Fruit fly (Drosophila melanogaster) whole organism, embryonic: ENCODE data around the gene fok.

Experiments used
- CG1024 ChIP-seq: fragments of 200-800 bp; sonication (Bioruptor generic); IDR thresholded peaks from 2 replicates; pipeline ENCODE4 v1.3.6; 2022; ENCODE audit warnings: missing biosample characterization, missing genetic modification characterization
- CG10321 ChIP-seq: fragments of 200-800 bp; sonication (Bioruptor generic); IDR thresholded peaks from 2 replicates; pipeline ENCODE4 v1.3.6; 2022; ENCODE audit warnings: missing biosample characterization, missing genetic modification characterization
- CG12104 ChIP-seq: fragments of 200-800 bp; sonication (Bioruptor generic); optimal IDR thresholded peaks from 3 replicates; lab custom pipeline; 2016; ENCODE audit warnings: missing biosample characterization, missing genetic modification characterization
- CG12155 ChIP-seq: fragments of 200-800 bp; sonication (Bioruptor generic); optimal IDR thresholded peaks from 3 replicates; lab custom pipeline; 2016; ENCODE audit warnings: missing biosample characterization, missing genetic modification characterization
- CG12299 ChIP-seq: fragments of 200-800 bp; sonication (Bioruptor generic); optimal IDR thresholded peaks from 2 replicates; lab custom pipeline; 2018; ENCODE audit warnings: missing biosample characterization, mild to moderate bottlenecking, missing genetic modification characterization
- CG14050 ChIP-seq: fragments of 200-800 bp; sonication (Bioruptor generic); IDR thresholded peaks from 3 replicates; pipeline ENCODE4 v1.3.6; 2022; ENCODE audit warnings: missing biosample characterization, missing genetic modification characterization
- CG14441 ChIP-seq: fragments of 200-800 bp; sonication (Bioruptor generic); IDR thresholded peaks from 2 replicates; pipeline ENCODE4 v1.3.6; 2022; ENCODE audit warnings: missing biosample characterization, missing genetic modification characterization
- CG15073 ChIP-seq: fragments of 200-800 bp; sonication (Bioruptor generic); optimal IDR thresholded peaks from 2 replicates; lab custom pipeline; 2016; ENCODE audit warnings: missing biosample characterization, missing genetic modification characterization
- CG2129 ChIP-seq: fragments of 200-800 bp; sonication (Bioruptor generic); IDR thresholded peaks from 2 replicates; pipeline ENCODE4 v1.3.6; 2022; ENCODE audit warnings: missing biosample characterization, missing genetic modification characterization; ENCODE audit not compliant: partially characterized antibody
- CG30020 ChIP-seq: fragments of 200-800 bp; optimal IDR thresholded peaks from 2 replicates; lab custom pipeline; 2019; ENCODE audit warnings: missing biosample characterization, mild to moderate bottlenecking, missing genetic modification characterization, moderate library complexity
- CG30403 ChIP-seq: fragments of 200-800 bp; sonication (Bioruptor generic); optimal IDR thresholded peaks from 3 replicates; lab custom pipeline; 2016; ENCODE audit warnings: missing biosample characterization, missing genetic modification characterization
- CG30431 ChIP-seq: fragments of 200-800 bp; sonication (Bioruptor generic); optimal IDR thresholded peaks from 2 replicates; lab custom pipeline; 2017; ENCODE audit warnings: missing biosample characterization, missing genetic modification characterization
- CG32772 ChIP-seq: fragments of 200-800 bp; sonication (Bioruptor generic); IDR thresholded peaks from 2 replicates; pipeline ENCODE4 v1.3.6; 2022; ENCODE audit warnings: missing biosample characterization, missing genetic modification characterization
- CG34376 ChIP-seq: fragments of 200-800 bp; sonication (Bioruptor generic); optimal IDR thresholded peaks from 2 replicates; lab custom pipeline; 2018; ENCODE audit warnings: missing biosample characterization, mild to moderate bottlenecking, missing genetic modification characterization
- CG3838 ChIP-seq: fragments of 200-800 bp; sonication (Bioruptor generic); optimal IDR thresholded peaks from 3 replicates; lab custom pipeline; 2016; ENCODE audit warnings: missing biosample characterization, missing genetic modification characterization
- CG43689 ChIP-seq: fragments of 200-800 bp; sonication (Bioruptor generic); IDR thresholded peaks from 2 replicates; pipeline ENCODE4 v1.3.6; 2022; ENCODE audit warnings: missing biosample characterization, missing genetic modification characterization
- CG6683 ChIP-seq: fragments of 200-800 bp; sonication (Bioruptor generic); optimal IDR thresholded peaks from 2 replicates; lab custom pipeline; 2017; ENCODE audit warnings: missing biosample characterization, mild to moderate bottlenecking, missing genetic modification characterization, missing genetic modification reagents
- CG7556 ChIP-seq: fragments of 200-800 bp; sonication (Bioruptor generic); optimal IDR thresholded peaks from 2 replicates; lab custom pipeline; 2017; ENCODE audit warnings: missing biosample characterization, mild to moderate bottlenecking, missing genetic modification characterization
- CG8089 ChIP-seq: fragments of 200-800 bp; sonication (Bioruptor generic); optimal IDR thresholded peaks from 3 replicates; lab custom pipeline; 2016; ENCODE audit warnings: missing biosample characterization, missing genetic modification characterization
- CG9727 ChIP-seq: fragments of 200-800 bp; sonication (Bioruptor generic); optimal IDR thresholded peaks from 3 replicates; lab custom pipeline; 2017; ENCODE audit warnings: missing biosample characterization, mild to moderate bottlenecking, missing genetic modification characterization
- Doc2 ChIP-seq: fragments of 200-800 bp; sonication (Bioruptor generic); IDR thresholded peaks from 2 replicates; pipeline ENCODE4 v1.3.6; 2022; ENCODE audit warnings: missing biosample characterization, missing genetic modification characterization
- E2f1 ChIP-seq: fragments of 200-800 bp; sonication (Bioruptor generic); IDR thresholded peaks from 2 replicates; pipeline ENCODE4 v1.3.6; 2022; ENCODE audit warnings: missing biosample characterization, missing genetic modification characterization
- HLH4C ChIP-seq: fragments of 200-800 bp; sonication (Bioruptor generic); IDR thresholded peaks from 3 replicates; pipeline ENCODE4 v1.3.6; 2022; ENCODE audit warnings: missing biosample characterization, missing genetic modification characterization; ENCODE audit not compliant: partially characterized antibody
- Hr51 ChIP-seq, 2 experiments: fragments of 200-800 bp; sonication (Bioruptor generic); optimal IDR thresholded peaks; 2 replicates in 1 of 2; 3 replicates in 1 of 2; lab custom pipeline; 2016 to 2018; ENCODE audit warnings: missing biosample characterization in 2 of 2, missing genetic modification characterization in 2 of 2, mild to moderate bottlenecking in 1 of 2, moderate library complexity in 1 of 2
- MTF-1 ChIP-seq: fragments of 200-800 bp; sonication (Bioruptor generic); optimal IDR thresholded peaks from 2 replicates; lab custom pipeline; 2018; ENCODE audit warnings: missing biosample characterization, mild to moderate bottlenecking, missing genetic modification characterization, borderline replicate concordance
- Rfx ChIP-seq: fragments of 200-800 bp; sonication (Bioruptor generic); IDR thresholded peaks from 2 replicates; pipeline ENCODE4 v1.3.6; 2022; ENCODE audit warnings: missing biosample characterization, missing genetic modification characterization
- Rx ChIP-seq: fragments of 200-800 bp; sonication (Bioruptor generic); IDR thresholded peaks from 2 replicates; pipeline ENCODE4 v1.3.6; 2022; ENCODE audit warnings: missing biosample characterization, missing genetic modification characterization
- Side ChIP-seq: fragments of 200-800 bp; sonication (Bioruptor generic); optimal IDR thresholded peaks from 2 replicates; lab custom pipeline; 2016; ENCODE audit warnings: missing biosample characterization, missing genetic modification characterization
- Ssrp ChIP-seq: fragments of 200-800 bp; sonication (Bioruptor generic); optimal IDR thresholded peaks from 2 replicates; lab custom pipeline; 2018; ENCODE audit warnings: missing biosample characterization, mild to moderate bottlenecking, missing genetic modification characterization, moderate library complexity
- Taf1 ChIP-seq: fragments of 200-800 bp; sonication (Bioruptor generic); IDR thresholded peaks from 2 replicates; pipeline ENCODE4 v1.3.6; 2022; ENCODE audit warnings: missing biosample characterization, missing genetic modification characterization
- chinmo ChIP-seq: fragments of 200-800 bp; sonication (Bioruptor generic); IDR thresholded peaks from 4 replicates; pipeline ENCODE4 v1.3.6; 2022; ENCODE audit warnings: missing biosample characterization, missing genetic modification characterization; ENCODE audit not compliant: partially characterized antibody
- crol ChIP-seq: fragments of 200-800 bp; sonication (Bioruptor generic); IDR thresholded peaks from 2 replicates; pipeline ENCODE4 v1.3.6; 2022; ENCODE audit warnings: missing biosample characterization, missing genetic modification characterization
- dpn ChIP-seq, 2 experiments: fragments of 200-800 bp; sonication (Bioruptor generic); optimal IDR thresholded peaks; 3 replicates each; lab custom pipeline; 2016; ENCODE audit warnings: missing biosample characterization in 2 of 2, missing genetic modification characterization in 2 of 2
- dysf ChIP-seq: fragments of 200-800 bp; sonication (Bioruptor generic); IDR thresholded peaks from 3 replicates; pipeline ENCODE4 v1.3.6; 2022; ENCODE audit warnings: missing biosample characterization, missing genetic modification characterization
- exex ChIP-seq: fragments of 200-800 bp; sonication (Bioruptor generic); optimal IDR thresholded peaks from 4 replicates; lab custom pipeline; 2018; ENCODE audit warnings: missing biosample characterization, mild to moderate bottlenecking, missing genetic modification characterization, moderate library complexity
- fd3F ChIP-seq: fragments of 200-800 bp; sonication (Bioruptor generic); optimal IDR thresholded peaks from 2 replicates; lab custom pipeline; 2018; ENCODE audit warnings: missing biosample characterization, mild to moderate bottlenecking, missing genetic modification characterization, moderate library complexity
- hkb ChIP-seq, 2 experiments: fragments of 200-800 bp in 1 of 2; fragments of >200 bp in 1 of 2; sonication (Bioruptor generic) in 1 of 2; IDR thresholded peaks in 1 of 2; optimal IDR thresholded peaks in 1 of 2; 2 replicates each; pipeline versions ENCODE4 v1.3.6 to Lab custom; 2017 to 2022; ENCODE audit warnings: missing biosample characterization in 1 of 2, missing genetic modification characterization in 1 of 2
- jumu ChIP-seq: fragments of 200-800 bp; sonication (Bioruptor generic); optimal IDR thresholded peaks from 3 replicates; lab custom pipeline; 2016; ENCODE audit warnings: missing biosample characterization, missing genetic modification characterization
- knrl ChIP-seq: fragments of 200-800 bp; sonication (Bioruptor generic); IDR thresholded peaks from 3 replicates; pipeline ENCODE4 v1.3.6; 2022; ENCODE audit warnings: missing biosample characterization, missing genetic modification characterization; ENCODE audit not compliant: partially characterized antibody
- maf-S ChIP-seq: fragments of 200-800 bp; sonication (Bioruptor generic); optimal IDR thresholded peaks from 2 replicates; lab custom pipeline; 2016; ENCODE audit warnings: missing biosample characterization, missing genetic modification characterization
- odd ChIP-seq: fragments of 200-800 bp; sonication (Bioruptor generic); optimal IDR thresholded peaks from 2 replicates; lab custom pipeline; 2017; ENCODE audit warnings: missing biosample characterization, mild to moderate bottlenecking, missing genetic modification characterization
- ssp ChIP-seq: fragments of 200-800 bp; sonication (Bioruptor generic); IDR thresholded peaks from 2 replicates; pipeline ENCODE4 v1.3.6; 2022; ENCODE audit warnings: missing biosample characterization, missing genetic modification characterization
- stwl ChIP-seq: fragments of 200-800 bp; sonication (Bioruptor generic); optimal IDR thresholded peaks from 3 replicates; lab custom pipeline; 2018; ENCODE audit warnings: missing biosample characterization, mild to moderate bottlenecking, missing genetic modification characterization, moderate library complexity
- wek ChIP-seq: fragments of 200-800 bp; sonication (Bioruptor generic); optimal IDR thresholded peaks from 3 replicates; lab custom pipeline; 2018; ENCODE audit warnings: missing biosample characterization, mild to moderate bottlenecking, missing genetic modification characterization, moderate library complexity
- wor ChIP-seq: fragments of 200-800 bp; sonication (Bioruptor generic); IDR thresholded peaks from 2 replicates; pipeline ENCODE4 v1.3.6; 2022; ENCODE audit warnings: missing biosample characterization, missing genetic modification characterization
- yki ChIP-seq: fragments of >200 bp; optimal IDR thresholded peaks from 3 replicates; lab custom pipeline; 2018
- zen ChIP-seq: fragments of 200-800 bp; sonication (Bioruptor generic); optimal IDR thresholded peaks from 3 replicates; lab custom pipeline; 2018; ENCODE audit warnings: missing biosample characterization, mild to moderate bottlenecking, missing genetic modification characterization, moderate library complexity
- zf30C ChIP-seq: fragments of 200-800 bp; sonication (Bioruptor generic); optimal IDR thresholded peaks from 3 replicates; lab custom pipeline; 2018; ENCODE audit warnings: missing biosample characterization, mild to moderate bottlenecking, missing genetic modification characterization

Gene fok

DNA sequence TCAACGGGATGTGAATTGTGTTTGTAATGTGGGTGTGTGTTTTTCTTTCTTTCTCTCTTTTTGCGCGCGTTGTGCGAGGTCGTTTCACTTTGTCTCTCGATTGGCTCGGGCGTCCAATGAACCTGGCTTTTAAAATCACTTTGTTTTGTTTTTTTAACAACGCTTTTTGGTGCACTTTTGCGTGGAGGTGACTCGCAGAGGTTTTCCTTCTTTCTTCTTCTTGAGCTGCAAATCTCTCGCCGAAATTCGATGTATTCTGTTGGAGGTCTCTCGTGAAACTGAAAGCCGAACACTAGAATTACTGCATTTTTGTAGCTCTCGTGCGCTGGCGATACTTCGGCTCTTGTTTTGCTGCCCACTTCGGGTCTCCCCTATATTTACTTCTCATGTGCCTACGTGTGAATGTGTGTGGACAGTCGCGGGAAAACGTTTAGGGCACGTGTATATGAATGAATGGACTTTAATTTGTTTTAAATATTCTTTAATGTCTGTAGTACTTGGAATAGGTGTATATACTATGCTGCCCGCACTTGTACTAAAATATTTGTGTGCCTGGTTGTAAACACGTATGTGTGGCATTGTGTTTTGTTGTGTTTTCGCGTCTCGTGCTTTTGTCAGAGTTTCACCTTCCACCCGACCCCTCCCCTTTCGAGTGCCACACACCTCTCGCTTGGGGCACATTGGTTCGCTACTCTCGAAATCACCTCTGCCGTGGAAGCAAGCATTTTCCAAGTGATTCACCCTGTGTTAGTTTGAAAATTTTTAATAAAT lies at the start of gene fok:
Gene fok, minus strand, starts transcription at position 286 of the 771 bp plus-strand sequence.
- TF ChIP-seq CG1024 (GFP tag; lab: Robert Waterston, UW) (0 out of 2 replicates have a peak, but pooled peaks have one; percentile 41), zen (tag; lab: Kevin White, UChicago) (peak; percentile 92), hkb (optimal IDR thresholded peaks at IDR 0.05; lab: Kevin White, UChicago) (no peak), hkb (GFP tag; IDR thresholded peaks at IDR 0.05; lab: Robert Waterston, UW) (peak; percentile 98), knrl (peak; percentile 33; the same call in 1 of the 3 replicates), yki (lab: Kevin White, UChicago) (no peak), HLH4C (no peak; the same call in 2 of the 3 replicates), exex (peak; percentile 93), chinmo (peak; percentile 88), odd (peak; percentile 96), CG2129 (GFP tag; lab: Robert Waterston, UW) (no peak), CG15073 (GFP tag; lab: Kevin White, UChicago) (peak; percentile 70), MTF-1 (peak; percentile 86), crol (GFP tag; lab: Robert Waterston, UW) (peak; percentile 96), CG34376 (GFP tag; lab: Kevin White, UChicago) (peak; percentile 99), maf-S (GFP tag; lab: Kevin White, UChicago) (peak; percentile 94), CG10321 (GFP tag; lab: Robert Waterston, UW) (peak; percentile 71; the same call in 1 of the 2 replicates), stwl (tag; lab: Kevin White, UChicago) (peak; percentile 24), wor (GFP tag; lab: Robert Waterston, UW) (peak; percentile 91), CG3838 (GFP tag; lab: Kevin White, UChicago) (peak; percentile 90), CG32772 (GFP tag; lab: Robert Waterston, UW) (peak; percentile 91), Ssrp (tag; lab: Kevin White, UChicago) (peak; percentile 93), ssp (GFP tag; lab: Robert Waterston, UW) (peak; percentile 85), Rx (peak; percentile 68; the same call in 1 of the 2 replicates), CG12299 (peak; percentile 96), dysf (GFP tag; lab: Robert Waterston, UW) (peak; percentile 98), Hr51 (GFP tag; optimal IDR thresholded peaks at IDR 0.05; lab: Kevin White, UChicago) (peak; percentile 94 to 97), CG43689 (peak; percentile 86), CG30431 (GFP tag; lab: Kevin White, UChicago) (peak; percentile 91), CG30020 (tag; lab: Kevin White, UChicago) (peak; percentile 81), CG14050 (GFP tag; lab: Robert Waterston, UW) (peak; percentile 94), fd3F (GFP tag; lab: Kevin White, UChicago) (peak; percentile 93), CG12104 (peak; percentile 98), jumu (peak; percentile 91), CG6683 (GFP tag; lab: Kevin White, UChicago) (peak; percentile 96), zf30C (GFP tag; lab: Kevin White, UChicago) (peak; percentile 35), Taf1 (peak; percentile 90), dpn (GFP tag; optimal IDR thresholded peaks at IDR 0.05; lab: Kevin White, UChicago) (peak; percentile 95 to 96), E2f1 (GFP tag; lab: Robert Waterston, UW) (peak; percentile 92), Doc2 (GFP tag; lab: Robert Waterston, UW) (peak; percentile 52), CG30403 (peak; percentile 97), CG12155 (GFP tag; lab: Kevin White, UChicago) (peak; percentile 94), CG9727 (peak; percentile 96), CG7556 (GFP tag; lab: Kevin White, UChicago) (peak; percentile 98), CG14441 (GFP tag; lab: Robert Waterston, UW) (peak; percentile 92), Side (GFP tag; lab: Kevin White, UChicago) (peak; percentile 95), Rfx (GFP tag; lab: Robert Waterston, UW) (peak; percentile 97), CG8089 (peak; percentile 90), wek (GFP tag; lab: Kevin White, UChicago) (peak; percentile 83)
